Fruit fly (Drosophila melanogaster): ENCODE measurements around the gene stai.

Gene stai

dm6 chr2L:6062382-6063082 is 37.6 kb upstream of the stai start, which contains the start of the genes ND-51 and CG13994 (continued):
- TF ChIP-seq CG17568 (GFP tag; optimal IDR thresholded peaks at IDR 0.05) (no peak), CG15479 (GFP tag; optimal IDR thresholded peaks at IDR 0.05) (peak; percentile 50), CG17186 (GFP tag; optimal IDR thresholded peaks at IDR 0.05) (peak; percentile 76), pzg (GFP tag; optimal IDR thresholded peaks at IDR 0.05) (peak; percentile 81), CG8290 (GFP tag; optimal IDR thresholded peaks at IDR 0.05) (peak; percentile 72), CG8290 (tag; optimal IDR thresholded peaks at IDR 0.05) (peak; percentile 57 to 83), nmo (GFP tag; optimal IDR thresholded peaks at IDR 0.05) (peak; percentile 89), dan (GFP tag; IDR thresholded peaks at IDR 0.05) (no peak; the same call in 1 of the 2 replicates), Gsc (GFP tag; IDR thresholded peaks at IDR 0.05) (peak; percentile 25; the same call in 1 of the 2 replicates), CG15696 (tag; optimal IDR thresholded peaks at IDR 0.05) (peak; percentile 83), CG18011 (GFP tag; optimal IDR thresholded peaks at IDR 0.05) (peak; percentile 63), fd102C (GFP tag; optimal IDR thresholded peaks at IDR 0.05) (no peak), Poxn (GFP tag; IDR thresholded peaks at IDR 0.05) (0 out of 2 replicates have a peak, but pooled peaks have one; percentile 54), ash1 (GFP tag; optimal IDR thresholded peaks at IDR 0.05) (no peak), vvl (GFP tag; IDR thresholded peaks at IDR 0.05) (peak; percentile 89), amos (GFP tag; IDR thresholded peaks at IDR 0.05; ENCODE audit: partially characterized antibody) (no peak), CG32767 (GFP tag; IDR thresholded peaks at IDR 0.05) (peak; percentile 59; the same call in 1 of the 2 replicates), prd (optimal IDR thresholded peaks at IDR 0.05) (no peak), prd (GFP tag; IDR thresholded peaks at IDR 0.05) (peak; percentile 86), bigmax (GFP tag; optimal IDR thresholded peaks at IDR 0.05) (no peak), hbn (GFP tag; IDR thresholded peaks at IDR 0.05; ENCODE audit: partially characterized antibody) (no peak), fd96Cb (tag; optimal IDR thresholded peaks at IDR 0.05) (peak; percentile 79), pan (optimal IDR thresholded peaks at IDR 0.05) (no peak), pan (GFP tag; optimal IDR thresholded peaks at IDR 0.05 in 1 of 2, IDR thresholded peaks at IDR 0.05 in 1 of 2) (peak in 1 of 2 experiments; percentile 85), Nf-YB (GFP tag; optimal IDR thresholded peaks at IDR 0.05) (peak; percentile 53), CG4282 (GFP tag; optimal IDR thresholded peaks at IDR 0.05) (peak; percentile 40), dmrt11E (tag; optimal IDR thresholded peaks at IDR 0.05) (peak; percentile 71), CG3726 (GFP tag; IDR thresholded peaks at IDR 0.05) (no peak), CG9727 (GFP tag; optimal IDR thresholded peaks at IDR 0.05) (peak; percentile 83), hkb (optimal IDR thresholded peaks at IDR 0.05) (no peak), hkb (GFP tag; IDR thresholded peaks at IDR 0.05) (peak; percentile 84), gcm2 (GFP tag; optimal IDR thresholded peaks at IDR 0.05) (peak; percentile 2), Spps (tag; optimal IDR thresholded peaks at IDR 0.05) (peak; percentile 57), grau (tag; optimal IDR thresholded peaks at IDR 0.05) (peak; percentile 84), emc (GFP tag; optimal IDR thresholded peaks at IDR 0.05) (peak; percentile 60), CG9932 (GFP tag; IDR thresholded peaks at IDR 0.05) (peak; percentile 89), CG10431 (GFP tag; optimal IDR thresholded peaks at IDR 0.05) (no peak), CG4854 (GFP tag; optimal IDR thresholded peaks at IDR 0.05) (peak; percentile 83), az2 (GFP tag; optimal IDR thresholded peaks at IDR 0.05) (peak; percentile 84), CG18619 (GFP tag; optimal IDR thresholded peaks at IDR 0.05) (peak; percentile 61), ind (GFP tag; optimal IDR thresholded peaks at IDR 0.05) (peak; percentile 84), CG8359 (GFP tag; optimal IDR thresholded peaks at IDR 0.05; ENCODE audit: borderline replicate concordance) (peak; percentile 11), CG11247 (GFP tag; IDR thresholded peaks at IDR 0.05) (peak; percentile 66), NC2α (GFP tag; optimal IDR thresholded peaks at IDR 0.05) (peak; percentile 55), nau (GFP tag; optimal IDR thresholded peaks at IDR 0.05) (no peak), CG1792 (GFP tag; optimal IDR thresholded peaks at IDR 0.05) (peak; percentile 78), ap (GFP tag; IDR thresholded peaks at IDR 0.05) (peak; percentile 47; the same call in 1 of the 2 replicates), CG10543 (GFP tag; optimal IDR thresholded peaks at IDR 0.05) (peak; percentile 88), wek (GFP tag; optimal IDR thresholded peaks at IDR 0.05) (peak; percentile 95), oc (tag; optimal IDR thresholded peaks at IDR 0.05) (peak; percentile 78)

Measured in whole organism, embryonic.